Worm (Caenorhabditis elegans) whole organism, L3 larva: ENCODE measurements around the gene rcs-1.

Experiments
- R02D3.7 ChIP-seq: fragments of 150-350 bp; optimal IDR thresholded peaks from 2 replicates; lab custom pipeline; 2014; ENCODE audit warnings: missing biosample characterization, missing genetic modification characterization
- ZK546.5 ChIP-seq: sonication (generic microtip); optimal IDR thresholded peaks from 2 replicates; lab custom pipeline; 2017; ENCODE audit warnings: missing biosample characterization, missing genetic modification characterization
- aly-2 ChIP-seq: fragments of 150-350 bp; optimal IDR thresholded peaks from 2 replicates; lab custom pipeline; 2014; ENCODE audit warnings: missing biosample characterization, missing genetic modification characterization
- ama-1 ChIP-seq: fragments of 150-350 bp; optimal IDR thresholded peaks from 2 replicates; lab custom pipeline; 2018
- ceh-16 ChIP-seq: sonication (generic microtip); optimal IDR thresholded peaks from 2 replicates; lab custom pipeline; 2017; ENCODE audit warnings: missing biosample characterization, missing genetic modification characterization
- egl-27 ChIP-seq: sonication (generic microtip); optimal IDR thresholded peaks from 4 replicates; lab custom pipeline; 2017; ENCODE audit warnings: missing biosample characterization, missing genetic modification reagents, missing genetic modification characterization
- egl-5 ChIP-seq: fragments of 150-350 bp; optimal IDR thresholded peaks from 2 replicates; lab custom pipeline; 2017; ENCODE audit warnings: missing biosample characterization, missing genetic modification reagents, missing genetic modification characterization, inconsistent platforms
- elt-1 ChIP-seq: fragments of 150-350 bp; optimal IDR thresholded peaks from 2 replicates; lab custom pipeline; 2014; ENCODE audit warnings: missing biosample characterization, missing genetic modification characterization
- elt-2 ChIP-seq: sonication (generic microtip); optimal IDR thresholded peaks from 2 replicates; lab custom pipeline; 2016; ENCODE audit warnings: missing genetic modification reagents, mild to moderate bottlenecking, missing genetic modification characterization, missing compliant biosample characterization
- elt-3 ChIP-seq, 3 experiments: fragments of 150-350 bp in 1 of 3; sonication (generic microtip) in 2 of 3; optimal IDR thresholded peaks; 2 replicates in 2 of 3; 4 replicates in 1 of 3; lab custom pipeline; 2014 to 2017; ENCODE audit warnings: missing biosample characterization in 3 of 3, missing genetic modification characterization in 3 of 3
- eor-1 ChIP-seq, 2 experiments: fragments of 150-350 bp; optimal IDR thresholded peaks; 2 replicates each; lab custom pipeline; 2014 to 2018; ENCODE audit warnings: missing biosample characterization in 2 of 2, missing genetic modification characterization in 2 of 2
- fkh-10 ChIP-seq: sonication (generic microtip); optimal IDR thresholded peaks from 2 replicates; lab custom pipeline; 2017; ENCODE audit warnings: missing biosample characterization, missing genetic modification reagents, missing genetic modification characterization
- fkh-2 ChIP-seq: fragments of 150-350 bp; optimal IDR thresholded peaks from 2 replicates; lab custom pipeline; 2014; ENCODE audit warnings: missing biosample characterization, missing genetic modification reagents, missing genetic modification characterization
- fos-1 ChIP-seq: fragments of 150-350 bp; optimal IDR thresholded peaks from 2 replicates; lab custom pipeline; 2014; ENCODE audit warnings: missing biosample characterization, missing genetic modification characterization
- hmg-11 ChIP-seq: sonication (generic microtip); optimal IDR thresholded peaks from 2 replicates; lab custom pipeline; 2016; ENCODE audit warnings: missing genetic modification characterization, missing compliant biosample characterization
- jun-1 ChIP-seq: fragments of 150-350 bp; optimal IDR thresholded peaks from 2 replicates; lab custom pipeline; 2014; ENCODE audit warnings: missing biosample characterization, missing genetic modification reagents, missing genetic modification characterization
- lin-39 ChIP-seq: fragments of 150-350 bp; optimal IDR thresholded peaks from 2 replicates; lab custom pipeline; 2018; ENCODE audit warnings: missing biosample characterization, missing genetic modification reagents, missing genetic modification characterization
- lsy-12 ChIP-seq: sonication (generic microtip); optimal IDR thresholded peaks from 2 replicates; lab custom pipeline; 2016; ENCODE audit warnings: mild to moderate bottlenecking, missing genetic modification characterization, missing compliant biosample characterization
- mdl-1 ChIP-seq: fragments of 150-350 bp; optimal IDR thresholded peaks from 2 replicates; lab custom pipeline; 2014; ENCODE audit warnings: missing biosample characterization, missing genetic modification characterization
- mml-1 ChIP-seq: fragments of 150-350 bp; sonication (generic microtip); optimal IDR thresholded peaks from 3 replicates; lab custom pipeline; 2014; ENCODE audit warnings: missing biosample characterization, missing genetic modification characterization
- nfya-1 ChIP-seq: sonication (generic microtip); optimal IDR thresholded peaks from 2 replicates; lab custom pipeline; 2017; ENCODE audit warnings: missing genetic modification characterization, mild to moderate bottlenecking, missing compliant biosample characterization, antibody characterized with exemption, moderate library complexity; ENCODE audit not compliant: insufficient read depth
- nhr-12 ChIP-seq: fragments of 150-350 bp; optimal IDR thresholded peaks from 2 replicates; lab custom pipeline; 2014; ENCODE audit warnings: missing biosample characterization, missing genetic modification characterization
- nhr-237 ChIP-seq: fragments of 150-350 bp; optimal IDR thresholded peaks from 2 replicates; lab custom pipeline; 2014; ENCODE audit warnings: missing biosample characterization, missing genetic modification characterization
- nhr-25 ChIP-seq: sonication (generic microtip); optimal IDR thresholded peaks from 2 replicates; lab custom pipeline; 2017; ENCODE audit warnings: missing biosample characterization, missing genetic modification characterization
- nhr-43 ChIP-seq: sonication (generic microtip); optimal IDR thresholded peaks from 2 replicates; lab custom pipeline; 2016; ENCODE audit warnings: mild to moderate bottlenecking, missing genetic modification characterization, missing compliant biosample characterization; ENCODE audit not compliant: poor library complexity, severe bottlenecking
- nhr-67 ChIP-seq: fragments of 150-350 bp; optimal IDR thresholded peaks from 2 replicates; lab custom pipeline; 2014; ENCODE audit warnings: missing biosample characterization, missing genetic modification characterization
- nhr-76 ChIP-seq: fragments of 150-350 bp; sonication (generic microtip); optimal IDR thresholded peaks from 5 replicates; lab custom pipeline; 2014; ENCODE audit warnings: missing biosample characterization, missing genetic modification characterization
- nhr-77 ChIP-seq: fragments of 150-350 bp; optimal IDR thresholded peaks from 2 replicates; lab custom pipeline; 2014; ENCODE audit warnings: missing biosample characterization, missing genetic modification characterization
- pha-4 ChIP-seq: fragments of 150-350 bp; optimal IDR thresholded peaks from 2 replicates; lab custom pipeline; 2014; ENCODE audit warnings: missing biosample characterization, missing genetic modification reagents, missing genetic modification characterization
- pqm-1 ChIP-seq: fragments of 150-350 bp; optimal IDR thresholded peaks from 2 replicates; lab custom pipeline; 2017; ENCODE audit warnings: missing biosample characterization, missing genetic modification characterization, inconsistent platforms
- sea-2 ChIP-seq: fragments of 150-350 bp; sonication (generic microtip); optimal IDR thresholded peaks from 4 replicates; lab custom pipeline; 2014; ENCODE audit warnings: missing biosample characterization, missing genetic modification reagents, missing genetic modification characterization
- skn-1 ChIP-seq: fragments of 150-350 bp; optimal IDR thresholded peaks from 2 replicates; lab custom pipeline; 2014; ENCODE audit warnings: missing biosample characterization, missing genetic modification characterization
- snpc-4 ChIP-seq: fragments of 150-350 bp; optimal IDR thresholded peaks from 2 replicates; lab custom pipeline; 2014; ENCODE audit warnings: missing biosample characterization, missing genetic modification characterization
- tbx-2 ChIP-seq: sonication (generic microtip); optimal IDR thresholded peaks from 2 replicates; lab custom pipeline; 2016; ENCODE audit warnings: mild to moderate bottlenecking, missing genetic modification characterization, missing compliant biosample characterization
- unc-39 ChIP-seq: sonication (generic microtip); optimal IDR thresholded peaks from 4 replicates; lab custom pipeline; 2017; ENCODE audit warnings: missing biosample characterization, missing genetic modification characterization
- unc-62 ChIP-seq: fragments of 150-350 bp; sonication (generic microtip); optimal IDR thresholded peaks from 4 replicates; lab custom pipeline; 2014; ENCODE audit warnings: missing biosample characterization, missing genetic modification reagents, missing genetic modification characterization
- zag-1 ChIP-seq: fragments of 150-350 bp; optimal IDR thresholded peaks from 2 replicates; lab custom pipeline; 2014; ENCODE audit warnings: missing biosample characterization, missing genetic modification characterization
- ztf-11 ChIP-seq: fragments of 150-350 bp; optimal IDR thresholded peaks from 2 replicates; lab custom pipeline; 2014; ENCODE audit warnings: missing biosample characterization, missing genetic modification characterization
- ztf-4 ChIP-seq: fragments of 150-350 bp; optimal IDR thresholded peaks from 2 replicates; lab custom pipeline; 2014; ENCODE audit warnings: missing biosample characterization, missing genetic modification characterization

The rcs-1 gene

ce11 chrX:8800355-8800754, 28.0 kb downstream of the rcs-1 start:
- no peak for TF ChIP-seq mdl-1 (tag; lab: Kevin White, UChicago)
- TF ChIP-seq fkh-2 (tag; lab: Kevin White, UChicago) = no peak
- no peak for TF ChIP-seq egl-27 (tag; lab: Kevin White, UChicago)
- TF ChIP-seq R02D3.7 (tag; lab: Kevin White, UChicago) = no peak
- no peak for TF ChIP-seq mml-1
- no peak for TF ChIP-seq ceh-16 (tag; lab: Kevin White, UChicago)
- TF ChIP-seq ZK546.5 = no peak
- TF ChIP-seq jun-1 (tag; lab: Kevin White, UChicago) = no peak
- TF ChIP-seq ama-1 (lab: Kevin White, UChicago) = no peak
- no peak for TF ChIP-seq ztf-11 (tag; lab: Kevin White, UChicago)
- no peak for TF ChIP-seq nhr-12
- TF ChIP-seq nhr-76 (tag; lab: Kevin White, UChicago) = no peak
- no peak for TF ChIP-seq snpc-4 (tag; lab: Kevin White, UChicago)
- no peak for TF ChIP-seq elt-1 (tag; lab: Kevin White, UChicago)
- TF ChIP-seq elt-2 (tag; lab: Kevin White, UChicago) = no peak
- no peak for TF ChIP-seq fkh-10 (GFP tag; lab: Kevin White, UChicago)
- no peak for TF ChIP-seq nhr-237 (tag; lab: Kevin White, UChicago)
- TF ChIP-seq, all 47 proteins: peak for 0

- TF ChIP-seq unc-39 (tag; lab: Kevin White, UChicago) (no peak), eor-1 (tag; optimal IDR thresholded peaks at IDR 0.05; lab: Kevin White, UChicago) (no peak), aly-2 (no peak), jun-1 (tag; lab: Kevin White, UChicago) (no peak), nhr-77 (tag; lab: Kevin White, UChicago) (no peak), mdl-1 (tag; lab: Kevin White, UChicago) (no peak), nfya-1 (tag; lab: Kevin White, UChicago) (peak; percentile 39), hmg-11 (peak; percentile 23), lsy-12 (tag; lab: Kevin White, UChicago) (no peak), sea-2 (GFP tag; lab: Kevin White, UChicago) (no peak), elt-3 (tag; optimal IDR thresholded peaks at IDR 0.05; lab: Kevin White, UChicago) (no peak), unc-62 (GFP tag; lab: Kevin White, UChicago) (no peak), fkh-10 (GFP tag; lab: Kevin White, UChicago) (no peak), lin-39 (tag; lab: Kevin White, UChicago) (peak; percentile 21), nhr-25 (tag; lab: Kevin White, UChicago) (no peak), pha-4 (tag; lab: Kevin White, UChicago) (no peak), pqm-1 (no peak)
These were observed 28.4 kb downstream of the rcs-1 start for ce11 chrX:8799925-8800324.

- TF ChIP-seq nhr-25 (tag; lab: Kevin White, UChicago) (no peak), tbx-2 (tag; lab: Kevin White, UChicago) (no peak), zag-1 (tag; lab: Kevin White, UChicago) (no peak), ceh-16 (tag; lab: Kevin White, UChicago) (no peak), fos-1 (tag; lab: Kevin White, UChicago) (no peak), mml-1 (no peak), ama-1 (lab: Kevin White, UChicago) (no peak), elt-2 (tag; lab: Kevin White, UChicago) (no peak)
These were observed 30.7 kb downstream of the rcs-1 start for ce11 chrX:8797653-8798052.

ce11 chrX:8796699-8797282, 31.5 kb downstream of the rcs-1 start, which contains the start of gene R04E5.7:
TSS of gene R04E5.7 (minus strand) at chrX:8797262.
- peak; percentile 13 for TF ChIP-seq hmg-11
- peak; percentile 68 for TF ChIP-seq egl-5 (tag; lab: Kevin White, UChicago)
- peak; percentile 11 for TF ChIP-seq nhr-43 (tag; lab: Kevin White, UChicago)
- no peak for TF ChIP-seq ztf-4 (tag; lab: Kevin White, UChicago)
- TF ChIP-seq skn-1 = peak; percentile 2
- TF ChIP-seq lin-39 (tag; lab: Kevin White, UChicago) = peak; percentile 13
- TF ChIP-seq pha-4 (tag; lab: Kevin White, UChicago) = peak; percentile 15
- peak; percentile 37 for TF ChIP-seq elt-2 (tag; lab: Kevin White, UChicago)
- TF ChIP-seq ama-1 (lab: Kevin White, UChicago) = peak; percentile 5
- TF ChIP-seq nfya-1 (tag; lab: Kevin White, UChicago) = peak; percentile 17
- no peak for TF ChIP-seq fkh-10 (GFP tag; lab: Kevin White, UChicago)
- TF ChIP-seq nhr-67 = no peak
